Fruit fly (Drosophila melanogaster) whole organism, embryonic: ENCODE results near the gene car.

Experiments
- Adf1 ChIP-seq: fragments of 200-800 bp; sonication (Bioruptor generic); IDR thresholded peaks from 2 replicates; pipeline ENCODE4 v1.3.6; 2022; ENCODE audit warnings: missing biosample characterization, missing genetic modification characterization
- Bgb ChIP-seq: fragments of 200-800 bp; sonication (Bioruptor generic); IDR thresholded peaks from 2 replicates; pipeline ENCODE4 v1.3.6; 2022; ENCODE audit warnings: missing biosample characterization, missing genetic modification characterization; ENCODE audit not compliant: partially characterized antibody
- CG10543 ChIP-seq: fragments of 200-800 bp; sonication (Bioruptor generic); optimal IDR thresholded peaks from 3 replicates; lab custom pipeline; 2017; ENCODE audit warnings: missing biosample characterization, mild to moderate bottlenecking, missing genetic modification characterization, moderate library complexity
- CG10565 ChIP-seq: fragments of 200-800 bp; sonication (Bioruptor generic); optimal IDR thresholded peaks from 3 replicates; lab custom pipeline; 2016; ENCODE audit warnings: missing biosample characterization, mild to moderate bottlenecking, missing genetic modification characterization
- CG12769 ChIP-seq: fragments of 200-800 bp; sonication (Bioruptor generic); optimal IDR thresholded peaks from 2 replicates; lab custom pipeline; 2019; ENCODE audit warnings: missing biosample characterization, mild to moderate bottlenecking, missing genetic modification characterization, moderate library complexity
- CG13123 ChIP-seq: fragments of 200-800 bp; sonication (Bioruptor generic); optimal IDR thresholded peaks from 2 replicates; lab custom pipeline; 2016; ENCODE audit warnings: missing biosample characterization, missing genetic modification characterization
- CG14441 ChIP-seq: fragments of 200-800 bp; sonication (Bioruptor generic); IDR thresholded peaks from 2 replicates; pipeline ENCODE4 v1.3.6; 2022; ENCODE audit warnings: missing biosample characterization, missing genetic modification characterization
- CG15269 ChIP-seq: fragments of 200-800 bp; sonication (Bioruptor generic); optimal IDR thresholded peaks from 2 replicates; lab custom pipeline; 2018; ENCODE audit warnings: missing biosample characterization, mild to moderate bottlenecking, missing genetic modification characterization, moderate library complexity
- CG30020 ChIP-seq: fragments of 200-800 bp; optimal IDR thresholded peaks from 2 replicates; lab custom pipeline; 2019; ENCODE audit warnings: missing biosample characterization, mild to moderate bottlenecking, missing genetic modification characterization, moderate library complexity
- CG4707 ChIP-seq: fragments of 200-800 bp; sonication (Bioruptor generic); optimal IDR thresholded peaks from 2 replicates; lab custom pipeline; 2018; ENCODE audit warnings: missing biosample characterization, mild to moderate bottlenecking, missing genetic modification characterization, moderate library complexity
- CG5180 ChIP-seq: fragments of 200-800 bp; sonication (Bioruptor generic); optimal IDR thresholded peaks from 3 replicates; lab custom pipeline; 2017; ENCODE audit warnings: missing biosample characterization, missing genetic modification characterization, mild to moderate bottlenecking, moderate library complexity, missing genetic modification reagents
- CG6175 ChIP-seq: fragments of 200-800 bp; sonication (Bioruptor generic); IDR thresholded peaks from 3 replicates; pipeline ENCODE4 v1.3.6; 2022; ENCODE audit warnings: missing biosample characterization, missing genetic modification characterization
- CG8290 ChIP-seq, 3 experiments: fragments of 200-800 bp; sonication (Bioruptor generic); optimal IDR thresholded peaks; 2 replicates each; lab custom pipeline; 2016 to 2019; ENCODE audit warnings: missing biosample characterization in 3 of 3, missing genetic modification characterization in 3 of 3, mild to moderate bottlenecking in 2 of 3, moderate library complexity in 1 of 3
- CG9876 ChIP-seq: fragments of 200-800 bp; sonication (Bioruptor generic); optimal IDR thresholded peaks from 2 replicates; lab custom pipeline; 2016; ENCODE audit warnings: missing biosample characterization, missing genetic modification characterization
- HHEX ChIP-seq: fragments of 200-800 bp; sonication (Bioruptor generic); optimal IDR thresholded peaks from 3 replicates; lab custom pipeline; 2017; ENCODE audit warnings: missing biosample characterization, mild to moderate bottlenecking, missing genetic modification characterization, missing genetic modification reagents
- HLH4C ChIP-seq: fragments of 200-800 bp; sonication (Bioruptor generic); IDR thresholded peaks from 3 replicates; pipeline ENCODE4 v1.3.6; 2022; ENCODE audit warnings: missing biosample characterization, missing genetic modification characterization; ENCODE audit not compliant: partially characterized antibody
- HmgZ ChIP-seq: fragments of 200-800 bp; sonication (Bioruptor generic); optimal IDR thresholded peaks from 2 replicates; lab custom pipeline; 2018; ENCODE audit warnings: missing biosample characterization, mild to moderate bottlenecking, missing genetic modification characterization
- Med ChIP-seq: fragments of 200-800 bp; sonication (Bioruptor generic); peaks from one replicate; lab custom pipeline; 2016; ENCODE audit warnings: missing biosample characterization, missing genetic modification characterization, mild to moderate bottlenecking, inconsistent platforms, moderate library complexity
- Neu2 ChIP-seq: fragments of 200-800 bp; sonication (Bioruptor generic); optimal IDR thresholded peaks from 3 replicates; lab custom pipeline; 2016; ENCODE audit warnings: missing biosample characterization, missing genetic modification characterization, borderline replicate concordance
- Nf-YB ChIP-seq: fragments of 200-800 bp; sonication (Bioruptor generic); optimal IDR thresholded peaks from 3 replicates; lab custom pipeline; 2019; ENCODE audit warnings: missing biosample characterization, mild to moderate bottlenecking, missing genetic modification characterization, moderate library complexity
- Pdp1 ChIP-seq, 2 experiments: fragments of 200-800 bp; sonication (Bioruptor generic); optimal IDR thresholded peaks; 3 replicates each; lab custom pipeline; 2016; ENCODE audit warnings: missing biosample characterization in 2 of 2, missing genetic modification characterization in 2 of 2, mild to moderate bottlenecking in 1 of 2, moderate library complexity in 1 of 2
- Rx ChIP-seq: fragments of 200-800 bp; sonication (Bioruptor generic); IDR thresholded peaks from 2 replicates; pipeline ENCODE4 v1.3.6; 2022; ENCODE audit warnings: missing biosample characterization, missing genetic modification characterization
- amos ChIP-seq: fragments of 200-800 bp; sonication (Bioruptor generic); IDR thresholded peaks from 2 replicates; pipeline ENCODE4 v1.3.6; 2022; ENCODE audit warnings: missing biosample characterization, missing genetic modification characterization; ENCODE audit not compliant: partially characterized antibody
- az2 ChIP-seq: fragments of 200-800 bp; sonication (Bioruptor generic); optimal IDR thresholded peaks from 3 replicates; lab custom pipeline; 2016; ENCODE audit warnings: missing biosample characterization, missing genetic modification characterization
- chif ChIP-seq, 2 experiments: fragments of 200-800 bp; sonication (Bioruptor generic); optimal IDR thresholded peaks; 3 replicates each; lab custom pipeline; 2016; ENCODE audit warnings: missing biosample characterization in 2 of 2, missing genetic modification characterization in 2 of 2
- chinmo ChIP-seq: fragments of 200-800 bp; sonication (Bioruptor generic); IDR thresholded peaks from 4 replicates; pipeline ENCODE4 v1.3.6; 2022; ENCODE audit warnings: missing biosample characterization, missing genetic modification characterization; ENCODE audit not compliant: partially characterized antibody
- croc ChIP-seq: fragments of 200-800 bp; sonication (Bioruptor generic); conservative IDR thresholded peaks from 3 replicates; pipeline ENCODE4 v1.3.6; 2022; ENCODE audit warnings: missing biosample characterization, missing genetic modification characterization
- cwo ChIP-seq: fragments of 200-800 bp; sonication (Bioruptor generic); optimal IDR thresholded peaks from 3 replicates; lab custom pipeline; 2017; ENCODE audit warnings: missing biosample characterization, missing genetic modification characterization, mild to moderate bottlenecking, moderate library complexity, missing genetic modification reagents
- fru ChIP-seq: fragments of >200 bp; optimal IDR thresholded peaks from 2 replicates; lab custom pipeline; 2017
- ftz-f1 ChIP-seq: fragments of 200-800 bp; sonication (Bioruptor generic); optimal IDR thresholded peaks from 2 replicates; lab custom pipeline; 2016; ENCODE audit warnings: missing biosample characterization, missing genetic modification characterization
- hkb ChIP-seq, 2 experiments: fragments of 200-800 bp in 1 of 2; fragments of >200 bp in 1 of 2; sonication (Bioruptor generic) in 1 of 2; IDR thresholded peaks in 1 of 2; optimal IDR thresholded peaks in 1 of 2; 2 replicates each; pipeline versions ENCODE4 v1.3.6 to Lab custom; 2017 to 2022; ENCODE audit warnings: missing biosample characterization in 1 of 2, missing genetic modification characterization in 1 of 2
- inv ChIP-seq: fragments of 200-800 bp; sonication (Bioruptor generic); IDR thresholded peaks from 2 replicates; pipeline ENCODE4 v1.3.6; 2022; ENCODE audit warnings: missing biosample characterization, missing genetic modification characterization; ENCODE audit not compliant: partially characterized antibody
- pros ChIP-seq: fragments of 200-800 bp; sonication (Bioruptor generic); optimal IDR thresholded peaks from 3 replicates; lab custom pipeline; 2019; ENCODE audit warnings: missing biosample characterization, mild to moderate bottlenecking, missing genetic modification characterization, moderate library complexity
- repo ChIP-seq: fragments of 200-800 bp; sonication (Bioruptor generic); optimal IDR thresholded peaks from 2 replicates; lab custom pipeline; 2016; ENCODE audit warnings: missing biosample characterization, missing genetic modification characterization
- row ChIP-seq: fragments of 200-800 bp; sonication (Bioruptor generic); IDR thresholded peaks from 3 replicates; pipeline ENCODE4 v1.3.6; 2022; ENCODE audit warnings: missing biosample characterization, missing genetic modification characterization
- sd ChIP-seq: fragments of 200-800 bp; sonication (Bioruptor generic); optimal IDR thresholded peaks from 3 replicates; lab custom pipeline; 2018; ENCODE audit warnings: missing biosample characterization, mild to moderate bottlenecking, missing genetic modification characterization, moderate library complexity
- sim ChIP-seq: fragments of 200-800 bp; sonication (Bioruptor generic); IDR thresholded peaks from 2 replicates; pipeline ENCODE4 v1.3.6; 2022; ENCODE audit warnings: missing biosample characterization, missing genetic modification characterization
- sr ChIP-seq: fragments of 200-800 bp; sonication (Bioruptor generic); IDR thresholded peaks from 3 replicates; pipeline ENCODE4 v1.3.6; 2022; ENCODE audit warnings: missing biosample characterization, missing genetic modification characterization
- sug ChIP-seq: fragments of 200-800 bp; optimal IDR thresholded peaks from 2 replicates; lab custom pipeline; 2019; ENCODE audit warnings: missing biosample characterization, mild to moderate bottlenecking, missing genetic modification characterization, moderate library complexity
- twi ChIP-seq: fragments of 200-800 bp; optimal IDR thresholded peaks from 2 replicates; lab custom pipeline; 2019; ENCODE audit warnings: missing biosample characterization, mild to moderate bottlenecking, missing genetic modification characterization, moderate library complexity
- vvl ChIP-seq: fragments of 200-800 bp; sonication (Bioruptor generic); IDR thresholded peaks from 2 replicates; pipeline ENCODE4 v1.3.6; 2022; ENCODE audit warnings: missing biosample characterization, missing genetic modification characterization

car gene

DNA sequence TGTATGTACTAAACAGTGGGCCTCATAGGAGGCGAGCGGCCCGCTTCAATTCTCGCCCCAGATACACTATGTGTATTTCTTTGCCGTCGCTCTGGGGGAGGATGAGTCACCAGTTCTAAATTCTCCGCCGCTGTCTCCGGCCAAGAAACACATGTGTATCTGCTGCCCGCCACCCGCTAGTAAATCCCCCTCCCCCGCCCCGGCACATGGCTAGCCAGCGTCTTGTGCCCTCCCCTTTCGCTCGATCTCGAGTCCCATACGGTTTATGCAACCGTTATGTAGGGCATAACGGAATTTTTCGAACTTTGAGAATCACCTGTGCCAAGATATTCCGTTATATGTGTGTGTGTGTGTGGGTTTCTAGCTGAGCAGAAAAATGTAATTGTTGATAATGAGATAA lies 40.1 kb downstream of the car start (continued):
- TF ChIP-seq sd (tag; lab: Kevin White, UChicago) (peak; percentile 91), repo (GFP tag; lab: Kevin White, UChicago) (no peak), HLH4C (no peak), amos (GFP tag; lab: Robert Waterston, UW) (no peak), pros (GFP tag; lab: Kevin White, UChicago) (peak; percentile 83), croc (GFP tag; lab: Robert Waterston, UW) (no peak), CG30020 (tag; lab: Kevin White, UChicago) (no peak), az2 (GFP tag; lab: Kevin White, UChicago) (no peak), HHEX (GFP tag; lab: Kevin White, UChicago) (no peak), row (GFP tag; lab: Robert Waterston, UW) (0 out of 3 replicates have a peak, but pooled peaks have one; percentile 7), twi (peak; percentile 91), fru (lab: Kevin White, UChicago) (no peak), CG10543 (GFP tag; lab: Kevin White, UChicago) (peak; percentile 92), sug (tag; lab: Kevin White, UChicago) (peak; percentile 68), hkb (optimal IDR thresholded peaks at IDR 0.05; lab: Kevin White, UChicago) (no peak), hkb (GFP tag; IDR thresholded peaks at IDR 0.05; lab: Robert Waterston, UW) (no peak), CG9876 (GFP tag; lab: Kevin White, UChicago) (no peak), Rx (GFP tag; lab: Robert Waterston, UW) (no peak), sim (GFP tag; lab: Robert Waterston, UW) (no peak), Adf1 (GFP tag; lab: Robert Waterston, UW) (peak; percentile 9; the same call in 1 of the 2 replicates), CG6175 (GFP tag; lab: Robert Waterston, UW) (peak; percentile 51; the same call in 2 of the 3 replicates), CG8290 (GFP tag; optimal IDR thresholded peaks at IDR 0.05; lab: Kevin White, UChicago) (no peak), CG8290 (tag; optimal IDR thresholded peaks at IDR 0.05; lab: Kevin White, UChicago) (peak in 1 of 2 experiments; percentile 40), chif (GFP tag; optimal IDR thresholded peaks at IDR 0.05; lab: Kevin White, UChicago) (no peak), cwo (GFP tag; lab: Kevin White, UChicago) (peak; percentile 76), CG4707 (GFP tag; lab: Kevin White, UChicago) (peak; percentile 39), CG15269 (no peak), Bgb (GFP tag; lab: Robert Waterston, UW) (peak; percentile 9; the same call in 1 of the 2 replicates), inv (GFP tag; lab: Robert Waterston, UW) (no peak), CG13123 (no peak), CG12769 (peak; percentile 83)
- TF ChIP-seq, all 482 proteins: peak for 26

DNA sequence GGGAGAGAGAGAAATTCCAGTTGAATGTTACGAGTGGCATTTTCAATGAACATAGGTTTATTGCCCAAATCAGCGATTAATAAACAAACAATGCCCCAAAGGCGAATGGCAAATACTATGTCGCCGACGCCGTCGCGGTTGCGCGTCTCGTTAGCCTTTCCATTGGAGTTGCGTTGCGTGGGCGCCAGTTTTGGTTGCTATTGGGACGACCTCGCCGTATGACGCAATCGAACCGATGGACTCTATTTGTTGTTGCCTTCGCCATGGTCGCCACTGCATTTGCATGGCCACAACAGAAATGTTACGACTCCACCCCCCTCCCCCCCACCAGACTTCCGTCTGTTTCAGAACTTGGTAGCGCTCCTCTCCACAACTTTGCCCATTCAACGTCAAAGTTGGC lies 40.7 kb downstream of the car start:
- peak; percentile 41 for TF ChIP-seq Med (GFP tag; lab: Kevin White, UChicago)
- peak; percentile 35 for TF ChIP-seq ftz-f1
- TF ChIP-seq CG5180 (GFP tag; lab: Kevin White, UChicago) = peak; percentile 61
- TF ChIP-seq Neu2 (GFP tag; lab: Kevin White, UChicago) = no peak
- TF ChIP-seq chinmo (GFP tag; lab: Robert Waterston, UW) = 0 out of 4 replicates have a peak, but pooled peaks have one; percentile 48
- no peak for TF ChIP-seq HmgZ (tag; lab: Kevin White, UChicago)
- no peak for TF ChIP-seq Nf-YB
- TF ChIP-seq sr (GFP tag; lab: Robert Waterston, UW) = peak; percentile 82
- TF ChIP-seq CG14441 = 0 out of 2 replicates have a peak, but pooled peaks have one; percentile 18
- TF ChIP-seq Pdp1 (GFP tag; optimal IDR thresholded peaks at IDR 0.05; lab: Kevin White, UChicago) = peak in 1 of 2 experiments; percentile 76
- TF ChIP-seq CG10565 (GFP tag; lab: Kevin White, UChicago) = no peak
- TF ChIP-seq vvl (GFP tag; lab: Robert Waterston, UW) = peak; percentile 0; the same call in 1 of the 2 replicates
